Worm (Caenorhabditis elegans) whole organism, late embryonic: ENCODE data around the gene C14E2.4.
A peak's percentile ranks its signal among the peaks of the same experiment; 100 is the strongest.

Experiments
- ama-1 ChIP-seq: fragments of 150-350 bp; optimal IDR thresholded peaks from 2 replicates; lab custom pipeline; 2014
- fkh-10 ChIP-seq: fragments of 150-350 bp; optimal IDR thresholded peaks from 2 replicates; lab custom pipeline; 2014; ENCODE audit warnings: missing biosample characterization, missing genetic modification reagents, missing genetic modification characterization
- lim-6 ChIP-seq: sonication (generic microtip); optimal IDR thresholded peaks from 2 replicates; lab custom pipeline; 2016; ENCODE audit warnings: missing genetic modification characterization, missing compliant biosample characterization
- nfya-1 ChIP-seq: sonication (generic microtip); optimal IDR thresholded peaks from 2 replicates; lab custom pipeline; 2017; ENCODE audit warnings: missing genetic modification characterization, mild to moderate bottlenecking, missing compliant biosample characterization, antibody characterized with exemption, moderate library complexity
- nhr-11 ChIP-seq: fragments of 150-350 bp; optimal IDR thresholded peaks from 2 replicates; lab custom pipeline; 2014; ENCODE audit warnings: missing biosample characterization, missing genetic modification characterization
- npax-4 ChIP-seq: sonication (generic microtip); optimal IDR thresholded peaks from 2 replicates; lab custom pipeline; 2016; ENCODE audit warnings: missing genetic modification characterization, missing compliant biosample characterization
- odd-2 ChIP-seq: sonication (generic microtip); optimal IDR thresholded peaks from 2 replicates; lab custom pipeline; 2017; ENCODE audit warnings: antibody characterized with exemption, mild to moderate bottlenecking, missing genetic modification characterization, missing compliant biosample characterization
- pax-1 ChIP-seq: fragments of 150-350 bp; optimal IDR thresholded peaks from 2 replicates; lab custom pipeline; 2014; ENCODE audit warnings: missing biosample characterization, missing genetic modification characterization
- pros-1 ChIP-seq: fragments of 150-350 bp; optimal IDR thresholded peaks from 2 replicates; lab custom pipeline; 2014; ENCODE audit warnings: missing biosample characterization, missing genetic modification reagents, missing genetic modification characterization
- rnt-1 ChIP-seq: sonication (generic microtip); optimal IDR thresholded peaks from 2 replicates; lab custom pipeline; 2016; ENCODE audit warnings: missing genetic modification characterization, missing compliant biosample characterization
- sdc-2 ChIP-seq: sonication (generic microtip); optimal IDR thresholded peaks from 2 replicates; lab custom pipeline; 2016; ENCODE audit warnings: missing genotype, missing genetic modification characterization, missing compliant biosample characterization
- unc-3 ChIP-seq, 2 experiments: fragments of 200-800 bp in 1 of 2; sonication (Bioruptor generic) in 1 of 2; sonication (generic microtip) in 1 of 2; conservative IDR thresholded peaks in 1 of 2; optimal IDR thresholded peaks in 1 of 2; 2 replicates each; pipeline versions ENCODE4 v1.3.6 to Lab custom; 2016 to 2022; ENCODE audit warnings: missing compliant biosample characterization in 2 of 2, missing genetic modification characterization in 2 of 2, missing genetic modification reagents in 1 of 2
- unc-55 ChIP-seq: sonication (generic microtip); optimal IDR thresholded peaks from 2 replicates; lab custom pipeline; 2017; ENCODE audit warnings: missing biosample characterization, missing genetic modification reagents, missing genetic modification characterization
- zip-5 ChIP-seq: sonication (generic microtip); optimal IDR thresholded peaks from 2 replicates; lab custom pipeline; 2016; ENCODE audit warnings: missing genetic modification characterization, missing compliant biosample characterization

ce11 chrX:1858616-1859015 is 37.5 kb upstream of the C14E2.4 start:
- peak; percentile 14 for TF ChIP-seq lim-6
- TF ChIP-seq zip-5 (tag; lab: Kevin White, UChicago): peak; percentile 35
- no peak for TF ChIP-seq nhr-11 (tag; lab: Kevin White, UChicago)
- TF ChIP-seq npax-4 (tag; lab: Kevin White, UChicago): peak; percentile 30
- TF ChIP-seq pax-1 (tag; lab: Kevin White, UChicago): no peak
- TF ChIP-seq pros-1 (tag; lab: Kevin White, UChicago): no peak
- no peak for TF ChIP-seq odd-2 (tag; lab: Kevin White, UChicago)
- peak; percentile 85 for TF ChIP-seq rnt-1 (tag; lab: Kevin White, UChicago)
- no peak for TF ChIP-seq ama-1 (lab: Kevin White, UChicago)
- no peak for TF ChIP-seq unc-55 (GFP tag; lab: Kevin White, UChicago)
- no peak for TF ChIP-seq fkh-10 (GFP tag; lab: Kevin White, UChicago)
- TF ChIP-seq sdc-2 (tag; lab: Kevin White, UChicago): peak; percentile 97
- peak; percentile 65 for TF ChIP-seq nfya-1 (tag; lab: Kevin White, UChicago)
- peak; percentile 64; the same call in 1 of the 2 replicates for TF ChIP-seq unc-3 (GFP tag; conservative IDR thresholded peaks at IDR 0.05; lab: Robert Waterston, UW)
- TF ChIP-seq unc-3 (tag; optimal IDR thresholded peaks at IDR 0.05; lab: Kevin White, UChicago): peak; percentile 60
